Fruit fly (Drosophila melanogaster): ENCODE data around the gene milt.
A peak's percentile ranks its signal among the peaks of the same experiment; 100 is the strongest.

milt gene

DNA sequence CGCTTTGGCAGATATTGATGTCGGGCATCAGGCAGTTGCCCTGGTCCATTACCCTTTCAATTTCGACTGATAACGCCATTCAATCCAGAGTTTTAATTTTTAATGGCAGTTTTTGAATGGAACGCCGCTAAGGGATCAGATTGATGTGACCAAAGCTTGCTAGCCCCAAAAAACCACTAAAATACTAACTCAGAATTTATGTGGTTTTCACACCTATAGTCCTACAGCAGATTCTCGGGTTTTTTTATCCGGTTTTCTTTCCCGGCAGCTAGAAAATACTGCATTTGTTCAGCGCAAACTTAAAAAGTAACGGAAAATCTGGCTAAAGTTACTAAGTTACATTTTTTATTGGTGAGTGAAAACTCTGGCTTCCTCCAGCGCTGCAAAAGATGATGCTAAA, 28.1 kb downstream of the milt start, which contains the start of gene Nuf2 (continued):
- no peak for TF ChIP-seq psq (GFP tag; optimal IDR thresholded peaks at IDR 0.05)
- TF ChIP-seq sens (GFP tag) = peak; percentile 47
- no peak for TF ChIP-seq Doc3 (GFP tag; IDR thresholded peaks at IDR 0.05; ENCODE audit: partially characterized antibody)
- peak; percentile 19 for TF ChIP-seq MESR4 (GFP tag; optimal IDR thresholded peaks at IDR 0.05)
- peak; percentile 17 for TF ChIP-seq Sry-δ (GFP tag; optimal IDR thresholded peaks at IDR 0.05)
- no peak for TF ChIP-seq exex (tag; optimal IDR thresholded peaks at IDR 0.05)
- TF ChIP-seq Sry-β (GFP tag; optimal IDR thresholded peaks at IDR 0.05) = peak; percentile 84
- TF ChIP-seq run (tag; optimal IDR thresholded peaks at IDR 0.05) = no peak
- TF ChIP-seq lola (GFP tag; optimal IDR thresholded peaks at IDR 0.05) = peak in 2 of 3 experiments; percentile 3 to 74
- peak; percentile 28 for TF ChIP-seq HmgD (GFP tag; optimal IDR thresholded peaks at IDR 0.05)
- peak; percentile 69 for TF ChIP-seq MBD-R2 (GFP tag; IDR thresholded peaks at IDR 0.05)
- TF ChIP-seq CG9797 (GFP tag; optimal IDR thresholded peaks at IDR 0.05) = peak; percentile 77
- TF ChIP-seq CG8281 (tag; optimal IDR thresholded peaks at IDR 0.05) = no peak
- TF ChIP-seq grau (tag; optimal IDR thresholded peaks at IDR 0.05) = no peak
- TF ChIP-seq dimm (GFP tag; IDR thresholded peaks at IDR 0.05) = no peak
- TF ChIP-seq org-1 (GFP tag; optimal IDR thresholded peaks at IDR 0.05) = no peak
- no peak for TF ChIP-seq Nf-YC (tag; optimal IDR thresholded peaks at IDR 0.05)
- TF ChIP-seq gfzf (GFP tag; optimal IDR thresholded peaks at IDR 0.05) = peak; percentile 95
- peak; percentile 5 for TF ChIP-seq CG8290 (GFP tag; optimal IDR thresholded peaks at IDR 0.05)
- TF ChIP-seq CG8290 (tag; optimal IDR thresholded peaks at IDR 0.05) = no peak
- no peak for TF ChIP-seq Mrtf (GFP tag; IDR thresholded peaks at IDR 0.05)
- TF ChIP-seq CG10274 (GFP tag; optimal IDR thresholded peaks at IDR 0.05) = no peak
- no peak for TF ChIP-seq CG31441 (GFP tag; IDR thresholded peaks at IDR 0.05)
- TF ChIP-seq aop (GFP tag; IDR thresholded peaks at IDR 0.05) = no peak
- TF ChIP-seq CG18011 (GFP tag; optimal IDR thresholded peaks at IDR 0.05) = peak; percentile 18
- no peak for TF ChIP-seq odd (GFP tag; optimal IDR thresholded peaks at IDR 0.05)
- TF ChIP-seq al (GFP tag; IDR thresholded peaks at IDR 0.05) = no peak
- TF ChIP-seq CG11504 (tag; optimal IDR thresholded peaks at IDR 0.05) = peak; percentile 58
- peak; percentile 70 for TF ChIP-seq stwl (tag; optimal IDR thresholded peaks at IDR 0.05)
- peak; percentile 12 for TF ChIP-seq trem (tag; optimal IDR thresholded peaks at IDR 0.05)
- no peak for TF ChIP-seq inv (GFP tag; IDR thresholded peaks at IDR 0.05; ENCODE audit: partially characterized antibody)
- no peak for TF ChIP-seq tgo (GFP tag; IDR thresholded peaks at IDR 0.05)
- TF ChIP-seq nom (GFP tag; optimal IDR thresholded peaks at IDR 0.05) = no peak
- TF ChIP-seq Lhr (GFP tag; optimal IDR thresholded peaks at IDR 0.05) = peak; percentile 88
- TF ChIP-seq CG12659 (GFP tag; optimal IDR thresholded peaks at IDR 0.05) = peak; percentile 41
- TF ChIP-seq Hr78 (GFP tag; optimal IDR thresholded peaks at IDR 0.05) = no peak
- TF ChIP-seq CG9727 (GFP tag; optimal IDR thresholded peaks at IDR 0.05) = no peak
- peak; percentile 73 for TF ChIP-seq Ets97D (GFP tag; optimal IDR thresholded peaks at IDR 0.05)
- peak; percentile 24 for TF ChIP-seq CG12769 (tag; optimal IDR thresholded peaks at IDR 0.05)
- TF ChIP-seq sima (GFP tag; optimal IDR thresholded peaks at IDR 0.05) = no peak
- no peak for TF ChIP-seq wdn (GFP tag; IDR thresholded peaks at IDR 0.05)
- peak; percentile 24 for TF ChIP-seq CG17829 (tag; optimal IDR thresholded peaks at IDR 0.05)
- no peak for TF ChIP-seq sr (GFP tag; IDR thresholded peaks at IDR 0.05)
- TF ChIP-seq Chrac-16 (GFP tag; optimal IDR thresholded peaks at IDR 0.05) = no peak
- peak in 1 of 2 experiments; percentile 4 for TF ChIP-seq Eip74EF (GFP tag; optimal IDR thresholded peaks at IDR 0.05)
- no peak for TF ChIP-seq pan (optimal IDR thresholded peaks at IDR 0.05)
- TF ChIP-seq pan (GFP tag; optimal IDR thresholded peaks at IDR 0.05 in 1 of 2, IDR thresholded peaks at IDR 0.05 in 1 of 2) = peak in 1 of 2 experiments; percentile 27
- TF ChIP-seq hkb (optimal IDR thresholded peaks at IDR 0.05) = peak; percentile 20
- TF ChIP-seq hkb (GFP tag; IDR thresholded peaks at IDR 0.05) = no peak
- peak; percentile 59 for TF ChIP-seq phol (tag; optimal IDR thresholded peaks at IDR 0.05)
- TF ChIP-seq YL-1 (GFP tag; optimal IDR thresholded peaks at IDR 0.05) = peak; percentile 17
